Worm (Caenorhabditis elegans) whole organism, L2 larva: Measurements from ENCODE around the gene clec-184.
"Not testable (repeated sequence)": the region's sequence is repeated elsewhere in the genome, so short reads cannot be mapped to it uniquely, and the experiment has no call there.

Experiments used
- C34F6.9 ChIP-seq: fragments of 150-350 bp; optimal IDR thresholded peaks from 2 replicates; lab custom pipeline; 2014; ENCODE audit warnings: missing biosample characterization, missing genetic modification characterization
- R02D3.7 ChIP-seq: fragments of 150-350 bp; optimal IDR thresholded peaks from 2 replicates; lab custom pipeline; 2014; ENCODE audit warnings: missing biosample characterization, missing genetic modification characterization
- Y55F3AM.14 ChIP-seq: fragments of 200-800 bp; sonication (Bioruptor generic); optimal IDR thresholded peaks from 2 replicates; lab custom pipeline; 2018; ENCODE audit warnings: mild to moderate bottlenecking, missing genetic modification characterization, missing compliant biosample characterization
- ama-1 ChIP-seq: fragments of 150-350 bp; optimal IDR thresholded peaks from 2 replicates; lab custom pipeline; 2018; ENCODE audit warnings: inconsistent platforms
- ceh-16 ChIP-seq: fragments of 150-350 bp; optimal IDR thresholded peaks from 2 replicates; lab custom pipeline; 2014; ENCODE audit warnings: missing biosample characterization, missing genetic modification characterization
- egl-27 ChIP-seq: sonication (generic microtip); optimal IDR thresholded peaks from 3 replicates; lab custom pipeline; 2017; ENCODE audit warnings: missing biosample characterization, missing genetic modification reagents, missing genetic modification characterization
- elt-3 ChIP-seq: sonication (generic microtip); optimal IDR thresholded peaks from 2 replicates; lab custom pipeline; 2017; ENCODE audit warnings: missing biosample characterization, missing genetic modification characterization
- gmeb-1 ChIP-seq: fragments of 150-350 bp; optimal IDR thresholded peaks from 2 replicates; lab custom pipeline; 2014; ENCODE audit warnings: missing biosample characterization, missing genetic modification characterization
- nhr-129 ChIP-seq: fragments of 150-350 bp; optimal IDR thresholded peaks from 2 replicates; lab custom pipeline; 2014; ENCODE audit warnings: missing biosample characterization, missing genetic modification characterization
- nhr-21 ChIP-seq: fragments of 150-350 bp; optimal IDR thresholded peaks from 2 replicates; lab custom pipeline; 2014; ENCODE audit warnings: missing biosample characterization, missing genetic modification characterization
- nhr-25 ChIP-seq: fragments of 150-350 bp; sonication (generic microtip); optimal IDR thresholded peaks from 3 replicates; lab custom pipeline; 2014; ENCODE audit warnings: missing biosample characterization, missing genetic modification characterization
- peb-1 ChIP-seq: fragments of 150-350 bp; optimal IDR thresholded peaks from 2 replicates; lab custom pipeline; 2014; ENCODE audit warnings: missing biosample characterization, missing genetic modification characterization
- snpc-4 ChIP-seq: fragments of 150-350 bp; optimal IDR thresholded peaks from 2 replicates; lab custom pipeline; 2014; ENCODE audit warnings: missing biosample characterization, missing genetic modification characterization
- unc-39 ChIP-seq: fragments of 150-350 bp; optimal IDR thresholded peaks from 2 replicates; lab custom pipeline; 2014; ENCODE audit warnings: missing biosample characterization, missing genetic modification characterization
- unc-62 ChIP-seq: fragments of 150-350 bp; optimal IDR thresholded peaks from 2 replicates; lab custom pipeline; 2014; ENCODE audit warnings: missing biosample characterization, missing genetic modification reagents, missing genetic modification characterization
- ztf-4 ChIP-seq: fragments of 150-350 bp; optimal IDR thresholded peaks from 2 replicates; lab custom pipeline; 2014; ENCODE audit warnings: missing biosample characterization, missing genetic modification characterization

The clec-184 gene

ce11 chrIV:12467761-12468160, 35.3 kb downstream of the clec-184 start:
- TF ChIP-seq nhr-25 (peak; percentile 30), nhr-129 (tag; lab: Kevin White, UChicago) (peak; percentile 51), Y55F3AM.14 (no peak), ceh-16 (tag; lab: Kevin White, UChicago) (no peak)
- TF ChIP-seq, all 48 proteins: peak for 2

ce11 chrIV:12468359-12468758, 35.9 kb downstream of the clec-184 start, which contains the start of gene igdb-2:
Gene igdb-2, plus strand, starts transcription at chrIV:12468659.
- TF ChIP-seq unc-39 (tag; lab: Kevin White, UChicago) (no peak), C34F6.9 (tag; lab: Kevin White, UChicago) (no peak), R02D3.7 (no peak), egl-27 (tag; lab: Kevin White, UChicago) (no peak), ceh-16 (tag; lab: Kevin White, UChicago) (no peak), peb-1 (tag; lab: Kevin White, UChicago) (no peak)

- not testable (repeated sequence) for TF ChIP-seq C34F6.9 (tag; lab: Kevin White, UChicago); nhr-21; ama-1 (lab: Kevin White, UChicago)
These were observed 44.5 kb downstream of the clec-184 start, which contains the start of gene T04A11.1 for ce11 chrIV:12476942-12477341. Gene T04A11.1, minus strand, starts transcription at chrIV:12477042.

ce11 chrIV:12478711-12479110, 46.3 kb downstream of the clec-184 start, which contains the start of gene igdb-1:
Gene igdb-1, plus strand, starts transcription at chrIV:12479011.
- not testable (repeated sequence) for TF ChIP-seq ztf-4 (tag; lab: Kevin White, UChicago); snpc-4 (tag; lab: Kevin White, UChicago); elt-3

ce11 chrIV:12484479-12484878, 52.0 kb downstream of the clec-184 start, which contains the start of gene T04A11.4:
Gene T04A11.4, minus strand, starts transcription at chrIV:12484579.
- TF ChIP-seq unc-62 (GFP tag; lab: Kevin White, UChicago); nhr-25; gmeb-1: not testable (repeated sequence)
